Worm (Caenorhabditis elegans) whole organism, L3 larva: ENCODE data around the gene nkcc-1.

Source experiments
- ceh-16 ChIP-seq: sonication (generic microtip); optimal IDR thresholded peaks from 2 replicates; lab custom pipeline; 2017; ENCODE audit warnings: missing biosample characterization, missing genetic modification characterization
- ceh-9 ChIP-seq: sonication (generic microtip); optimal IDR thresholded peaks from 2 replicates; lab custom pipeline; 2018; ENCODE audit warnings: missing biosample characterization, missing genetic modification characterization
- daf-12 ChIP-seq: fragments of 150-350 bp; optimal IDR thresholded peaks from 2 replicates; lab custom pipeline; 2014; ENCODE audit warnings: missing biosample characterization, missing genetic modification reagents, missing genetic modification characterization
- hmg-11 ChIP-seq: sonication (generic microtip); optimal IDR thresholded peaks from 2 replicates; lab custom pipeline; 2016; ENCODE audit warnings: missing genetic modification characterization, missing compliant biosample characterization
- lin-39 ChIP-seq: fragments of 150-350 bp; optimal IDR thresholded peaks from 2 replicates; lab custom pipeline; 2018; ENCODE audit warnings: missing biosample characterization, missing genetic modification reagents, missing genetic modification characterization
- nfya-1 ChIP-seq: sonication (generic microtip); optimal IDR thresholded peaks from 2 replicates; lab custom pipeline; 2017; ENCODE audit warnings: missing genetic modification characterization, mild to moderate bottlenecking, missing compliant biosample characterization, antibody characterized with exemption, moderate library complexity; ENCODE audit not compliant: insufficient read depth
- nhr-237 ChIP-seq: fragments of 150-350 bp; optimal IDR thresholded peaks from 2 replicates; lab custom pipeline; 2014; ENCODE audit warnings: missing biosample characterization, missing genetic modification characterization
- pha-4 ChIP-seq: fragments of 150-350 bp; optimal IDR thresholded peaks from 2 replicates; lab custom pipeline; 2014; ENCODE audit warnings: missing biosample characterization, missing genetic modification reagents, missing genetic modification characterization
- sea-2 ChIP-seq: fragments of 150-350 bp; sonication (generic microtip); optimal IDR thresholded peaks from 4 replicates; lab custom pipeline; 2014; ENCODE audit warnings: missing biosample characterization, missing genetic modification reagents, missing genetic modification characterization
- unc-62 ChIP-seq: fragments of 150-350 bp; sonication (generic microtip); optimal IDR thresholded peaks from 4 replicates; lab custom pipeline; 2014; ENCODE audit warnings: missing biosample characterization, missing genetic modification reagents, missing genetic modification characterization
- ztf-4 ChIP-seq: fragments of 150-350 bp; optimal IDR thresholded peaks from 2 replicates; lab custom pipeline; 2014; ENCODE audit warnings: missing biosample characterization, missing genetic modification characterization

ce11 chrIV:14114357-14114756, 9.5 kb downstream of the nkcc-1 start:
- TF ChIP-seq daf-12 (tag; lab: Kevin White, UChicago), result no peak
- no peak for TF ChIP-seq ceh-16 (tag; lab: Kevin White, UChicago)
- TF ChIP-seq unc-62, result no peak
- TF ChIP-seq nhr-237 (tag; lab: Kevin White, UChicago), result no peak
- no peak for TF ChIP-seq sea-2 (GFP tag; lab: Kevin White, UChicago)
- no peak for TF ChIP-seq ceh-9 (tag; lab: Kevin White, UChicago)
- no peak for TF ChIP-seq pha-4 (tag; lab: Kevin White, UChicago)
- TF ChIP-seq hmg-11, result no peak
- TF ChIP-seq lin-39 (tag; lab: Kevin White, UChicago), result no peak
- no peak for TF ChIP-seq ztf-4 (tag; lab: Kevin White, UChicago)
- TF ChIP-seq nfya-1 (tag; lab: Kevin White, UChicago), result no peak
